Worm (Caenorhabditis elegans): ENCODE results near the gene pqn-74.

- TF ChIP-seq nhr-6 (tag; optimal IDR thresholded peaks at IDR 0.05) = no peak
- no peak for TF ChIP-seq mdl-1 (tag; optimal IDR thresholded peaks at IDR 0.05)
- TF ChIP-seq nhr-77 (tag; optimal IDR thresholded peaks at IDR 0.05) = no peak
- TF ChIP-seq nhr-11 (tag; optimal IDR thresholded peaks at IDR 0.05) = no peak
- no peak for TF ChIP-seq mab-5 (tag; optimal IDR thresholded peaks at IDR 0.05)
- TF ChIP-seq zag-1 (tag; optimal IDR thresholded peaks at IDR 0.05) = no peak
- TF ChIP-seq unc-39 (tag; optimal IDR thresholded peaks at IDR 0.05) = no peak
- TF ChIP-seq snpc-4 (tag; optimal IDR thresholded peaks at IDR 0.05) = no peak
Measured at ce11 chrIV:13346078-13346477, 14.9 kb upstream of the pqn-74 start.
